Fruit fly (Drosophila melanogaster) whole organism, embryonic: ENCODE measurements around the gene CG43321.

Source experiments
- B-H2 ChIP-seq: fragments of 200-800 bp; sonication (Bioruptor generic); optimal IDR thresholded peaks from 2 replicates; lab custom pipeline; 2018; ENCODE audit warnings: missing biosample characterization, mild to moderate bottlenecking, missing genetic modification characterization
- CG1024 ChIP-seq: fragments of 200-800 bp; sonication (Bioruptor generic); IDR thresholded peaks from 2 replicates; pipeline ENCODE4 v1.3.6; 2022; ENCODE audit warnings: missing biosample characterization, missing genetic modification characterization
- CG11504 ChIP-seq: fragments of 200-800 bp; sonication (Bioruptor generic); optimal IDR thresholded peaks from 3 replicates; lab custom pipeline; 2019; ENCODE audit warnings: missing biosample characterization, mild to moderate bottlenecking, missing genetic modification characterization, moderate library complexity
- CG12236 ChIP-seq: fragments of 200-800 bp; sonication (Bioruptor generic); optimal IDR thresholded peaks from 2 replicates; lab custom pipeline; 2016; ENCODE audit warnings: missing biosample characterization, missing genetic modification characterization
- CG13123 ChIP-seq: fragments of 200-800 bp; sonication (Bioruptor generic); optimal IDR thresholded peaks from 2 replicates; lab custom pipeline; 2016; ENCODE audit warnings: missing biosample characterization, missing genetic modification characterization
- CG13424 ChIP-seq: fragments of 200-800 bp; sonication (Bioruptor generic); optimal IDR thresholded peaks from 2 replicates; lab custom pipeline; 2019; ENCODE audit warnings: missing biosample characterization, mild to moderate bottlenecking, missing genetic modification characterization, moderate library complexity
- CG13775 ChIP-seq: fragments of 200-800 bp; sonication (Bioruptor generic); optimal IDR thresholded peaks from 3 replicates; lab custom pipeline; 2017; ENCODE audit warnings: missing biosample characterization, mild to moderate bottlenecking, missing genetic modification characterization
- CG15479 ChIP-seq: fragments of 200-800 bp; sonication (Bioruptor generic); optimal IDR thresholded peaks from 3 replicates; lab custom pipeline; 2019; ENCODE audit warnings: missing biosample characterization, mild to moderate bottlenecking, missing genetic modification characterization, moderate library complexity
- CG18262 ChIP-seq: fragments of 200-800 bp; optimal IDR thresholded peaks from 3 replicates; lab custom pipeline; 2019; ENCODE audit warnings: missing biosample characterization, mild to moderate bottlenecking, missing genetic modification characterization, moderate library complexity
- CG2875 ChIP-seq: fragments of 200-800 bp; sonication (Bioruptor generic); optimal IDR thresholded peaks from 2 replicates; lab custom pipeline; 2017; ENCODE audit warnings: missing biosample characterization, mild to moderate bottlenecking, missing genetic modification characterization, missing genetic modification reagents
- CG2889 ChIP-seq: fragments of 200-800 bp; sonication (Bioruptor generic); IDR thresholded peaks from 3 replicates; pipeline ENCODE4 v1.3.6; 2022; ENCODE audit warnings: missing biosample characterization, missing genetic modification characterization
- CG3995 ChIP-seq: fragments of 200-800 bp; sonication (Bioruptor generic); optimal IDR thresholded peaks from 3 replicates; lab custom pipeline; 2016; ENCODE audit warnings: missing biosample characterization, missing genetic modification characterization
- CG4360 ChIP-seq: fragments of 200-800 bp; sonication (Bioruptor generic); IDR thresholded peaks from 2 replicates; pipeline ENCODE4 v1.3.6; 2022; ENCODE audit warnings: missing biosample characterization, missing genetic modification characterization
- CG5953 ChIP-seq: fragments of 200-800 bp; sonication (Bioruptor generic); IDR thresholded peaks from 2 replicates; pipeline ENCODE4 v1.3.6; 2022; ENCODE audit warnings: missing biosample characterization, missing genetic modification characterization
- CG6813 ChIP-seq: fragments of 200-800 bp; sonication (Bioruptor generic); optimal IDR thresholded peaks from 2 replicates; lab custom pipeline; 2017; ENCODE audit warnings: missing biosample characterization, missing genetic modification characterization, mild to moderate bottlenecking, moderate library complexity, missing genetic modification reagents
- CG7987 ChIP-seq: fragments of 200-800 bp; sonication (Bioruptor generic); optimal IDR thresholded peaks from 2 replicates; lab custom pipeline; 2018; ENCODE audit warnings: missing biosample characterization, mild to moderate bottlenecking, missing genetic modification characterization, moderate library complexity
- CG9609 ChIP-seq: fragments of 200-800 bp; sonication (Bioruptor generic); optimal IDR thresholded peaks from 3 replicates; lab custom pipeline; 2016; ENCODE audit warnings: missing biosample characterization, missing genetic modification characterization
- Doc3 ChIP-seq: fragments of 200-800 bp; sonication (Bioruptor generic); IDR thresholded peaks from 3 replicates; pipeline ENCODE4 v1.3.6; 2022; ENCODE audit warnings: missing biosample characterization, missing genetic modification characterization; ENCODE audit not compliant: partially characterized antibody
- H15 ChIP-seq: fragments of 200-800 bp; sonication (Bioruptor generic); IDR thresholded peaks from 3 replicates; pipeline ENCODE4 v1.3.6; 2022; ENCODE audit warnings: missing biosample characterization, missing genetic modification characterization
- Hey ChIP-seq: fragments of 200-800 bp; sonication (Bioruptor generic); optimal IDR thresholded peaks from 3 replicates; lab custom pipeline; 2018; ENCODE audit warnings: missing biosample characterization, mild to moderate bottlenecking, missing genetic modification characterization
- Kr ChIP-seq: fragments of 200-800 bp; sonication (Bioruptor generic); optimal IDR thresholded peaks from 2 replicates; lab custom pipeline; 2017; ENCODE audit warnings: missing biosample characterization, mild to moderate bottlenecking, missing genetic modification characterization
- MTF-1 ChIP-seq: fragments of 200-800 bp; sonication (Bioruptor generic); optimal IDR thresholded peaks from 2 replicates; lab custom pipeline; 2018; ENCODE audit warnings: missing biosample characterization, mild to moderate bottlenecking, missing genetic modification characterization, borderline replicate concordance
- NC2β ChIP-seq: fragments of 200-800 bp; sonication (Bioruptor generic); optimal IDR thresholded peaks from 2 replicates; lab custom pipeline; 2016; ENCODE audit warnings: missing biosample characterization, missing genetic modification characterization
- Pdp1 ChIP-seq, 2 experiments: fragments of 200-800 bp; sonication (Bioruptor generic); optimal IDR thresholded peaks; 3 replicates each; lab custom pipeline; 2016; ENCODE audit warnings: missing biosample characterization in 2 of 2, missing genetic modification characterization in 2 of 2, mild to moderate bottlenecking in 1 of 2, moderate library complexity in 1 of 2
- Scr ChIP-seq: fragments of 200-800 bp; sonication (Bioruptor generic); IDR thresholded peaks from 2 replicates; pipeline ENCODE4 v1.3.6; 2022; ENCODE audit warnings: missing biosample characterization, missing genetic modification characterization; ENCODE audit not compliant: partially characterized antibody
- ac ChIP-seq: fragments of 200-800 bp; sonication (Bioruptor generic); optimal IDR thresholded peaks from 3 replicates; lab custom pipeline; 2017; ENCODE audit warnings: missing biosample characterization, mild to moderate bottlenecking, missing genetic modification characterization
- bsh ChIP-seq, 2 experiments: fragments of 200-800 bp; sonication (Bioruptor generic); optimal IDR thresholded peaks; 2 replicates each; lab custom pipeline; 2017 to 2018; ENCODE audit warnings: mild to moderate bottlenecking in 2 of 2, missing biosample characterization in 2 of 2, missing genetic modification characterization in 2 of 2, moderate library complexity in 1 of 2
- cas ChIP-seq: fragments of 200-800 bp; sonication (Bioruptor generic); IDR thresholded peaks from 2 replicates; pipeline ENCODE4 v1.3.6; 2022; ENCODE audit warnings: missing biosample characterization, missing genetic modification characterization
- chif ChIP-seq, 2 experiments: fragments of 200-800 bp; sonication (Bioruptor generic); optimal IDR thresholded peaks; 3 replicates each; lab custom pipeline; 2016; ENCODE audit warnings: missing biosample characterization in 2 of 2, missing genetic modification characterization in 2 of 2
- chinmo ChIP-seq: fragments of 200-800 bp; sonication (Bioruptor generic); IDR thresholded peaks from 4 replicates; pipeline ENCODE4 v1.3.6; 2022; ENCODE audit warnings: missing biosample characterization, missing genetic modification characterization; ENCODE audit not compliant: partially characterized antibody
- crol ChIP-seq: fragments of 200-800 bp; sonication (Bioruptor generic); IDR thresholded peaks from 2 replicates; pipeline ENCODE4 v1.3.6; 2022; ENCODE audit warnings: missing biosample characterization, missing genetic modification characterization
- ems ChIP-seq: fragments of 200-800 bp; sonication (Bioruptor generic); optimal IDR thresholded peaks from 3 replicates; lab custom pipeline; 2016; ENCODE audit warnings: missing biosample characterization, missing genetic modification characterization
- gcm2 ChIP-seq: fragments of 200-800 bp; sonication (Bioruptor generic); optimal IDR thresholded peaks from 2 replicates; lab custom pipeline; 2016; ENCODE audit warnings: missing biosample characterization, missing genetic modification characterization
- gsb-n ChIP-seq: fragments of 200-800 bp; sonication (Bioruptor generic); optimal IDR thresholded peaks from 3 replicates; lab custom pipeline; 2018; ENCODE audit warnings: missing biosample characterization, mild to moderate bottlenecking, missing genetic modification characterization
- jing ChIP-seq: fragments of 200-800 bp; sonication (Bioruptor generic); optimal IDR thresholded peaks from 2 replicates; lab custom pipeline; 2018; ENCODE audit warnings: missing biosample characterization, mild to moderate bottlenecking, missing genetic modification characterization
- lilli ChIP-seq: fragments of 200-800 bp; sonication (Bioruptor generic); optimal IDR thresholded peaks from 3 replicates; lab custom pipeline; 2016; ENCODE audit warnings: missing biosample characterization, missing genetic modification characterization
- lola ChIP-seq, 3 experiments: fragments of >200 bp in 2 of 3; fragments of 200-800 bp in 1 of 3; sonication (Bioruptor generic) in 1 of 3; optimal IDR thresholded peaks; 2 replicates each; lab custom pipeline; 2017 to 2019; ENCODE audit warnings: missing biosample characterization in 3 of 3, missing genetic modification characterization in 3 of 3, mild to moderate bottlenecking in 1 of 3, moderate library complexity in 1 of 3
- otp ChIP-seq: fragments of 200-800 bp; sonication (Bioruptor generic); IDR thresholded peaks from 3 replicates; pipeline ENCODE4, ENCODE4 v1.3.6; 2022; ENCODE audit warnings: missing biosample characterization, missing genetic modification characterization
- pan ChIP-seq, 4 experiments: fragments of >200 bp in 3 of 4; fragments of 200-800 bp in 1 of 4; sonication (Bioruptor generic) in 1 of 4; optimal IDR thresholded peaks in 3 of 4; IDR thresholded peaks in 1 of 4; 2 replicates each; pipeline versions ENCODE4 v1.3.6 to Lab custom; 2017 to 2022; ENCODE audit warnings: missing biosample characterization in 2 of 4, missing genetic modification characterization in 2 of 4, mixed read lengths in 1 of 4
- pros ChIP-seq: fragments of 200-800 bp; sonication (Bioruptor generic); optimal IDR thresholded peaks from 3 replicates; lab custom pipeline; 2019; ENCODE audit warnings: missing biosample characterization, mild to moderate bottlenecking, missing genetic modification characterization, moderate library complexity
- ranshi ChIP-seq: fragments of 200-800 bp; sonication (Bioruptor generic); IDR thresholded peaks from 2 replicates; pipeline ENCODE4 v1.3.6; 2022; ENCODE audit warnings: missing biosample characterization, missing genetic modification characterization
- sim ChIP-seq: fragments of 200-800 bp; sonication (Bioruptor generic); IDR thresholded peaks from 2 replicates; pipeline ENCODE4 v1.3.6; 2022; ENCODE audit warnings: missing biosample characterization, missing genetic modification characterization
- so ChIP-seq: fragments of 200-800 bp; sonication (Bioruptor generic); IDR thresholded peaks from 3 replicates; pipeline ENCODE4 v1.3.6; 2022; ENCODE audit warnings: missing biosample characterization, missing genetic modification characterization
- ssp ChIP-seq: fragments of 200-800 bp; sonication (Bioruptor generic); IDR thresholded peaks from 2 replicates; pipeline ENCODE4 v1.3.6; 2022; ENCODE audit warnings: missing biosample characterization, missing genetic modification characterization
- z ChIP-seq: fragments of 200-800 bp; sonication (Bioruptor generic); IDR thresholded peaks from 3 replicates; pipeline ENCODE4 v1.3.6; 2022; ENCODE audit warnings: missing biosample characterization, missing genetic modification characterization
- zfh1 ChIP-seq: fragments of 200-800 bp; sonication (Bioruptor generic); IDR thresholded peaks from 3 replicates; pipeline ENCODE4 v1.3.6; 2022; ENCODE audit warnings: missing biosample characterization, missing genetic modification characterization

The CG43321 gene

dm6 chr2L:7043039-7043905 is 31.2 kb downstream of the CG43321 start (continued):
- peak in 1 of 2 experiments; percentile 16 for TF ChIP-seq chif (GFP tag; optimal IDR thresholded peaks at IDR 0.05; lab: Kevin White, UChicago)
- no peak for TF ChIP-seq gcm2 (GFP tag; lab: Kevin White, UChicago)
- TF ChIP-seq pan (optimal IDR thresholded peaks at IDR 0.05; lab: Kevin White, UChicago): no peak
- peak in 1 of 2 experiments; percentile 10 for TF ChIP-seq pan (GFP tag; optimal IDR thresholded peaks at IDR 0.05 in 1 of 2, IDR thresholded peaks at IDR 0.05 in 1 of 2)
- TF ChIP-seq CG5953 (GFP tag; lab: Robert Waterston, UW): 0 out of 2 replicates have a peak, but pooled peaks have one; percentile 9
- peak; percentile 6 for TF ChIP-seq CG13775 (GFP tag; lab: Kevin White, UChicago)
- peak; percentile 83 for TF ChIP-seq ac (GFP tag; lab: Kevin White, UChicago)
- TF ChIP-seq jing (GFP tag; lab: Kevin White, UChicago): no peak
- no peak for TF ChIP-seq cas (GFP tag; lab: Robert Waterston, UW)
- no peak for TF ChIP-seq ems (GFP tag; lab: Kevin White, UChicago)
- TF ChIP-seq CG7987: peak; percentile 13
- peak; percentile 54 for TF ChIP-seq gsb-n (tag; lab: Kevin White, UChicago)
- TF ChIP-seq lola (GFP tag; optimal IDR thresholded peaks at IDR 0.05; lab: Kevin White, UChicago): peak in 1 of 3 experiments; percentile 45
- TF ChIP-seq CG15479 (GFP tag; lab: Kevin White, UChicago): peak; percentile 31
- 0 out of 3 replicates have a peak, but pooled peaks have one; percentile 51 for TF ChIP-seq CG2889 (GFP tag; lab: Robert Waterston, UW)
- TF ChIP-seq CG1024: peak; percentile 36; the same call in 1 of the 2 replicates
- peak; percentile 20 for TF ChIP-seq pros (GFP tag; lab: Kevin White, UChicago)
- TF ChIP-seq CG12236 (GFP tag; lab: Kevin White, UChicago): peak; percentile 33
- peak; percentile 76 for TF ChIP-seq CG2875
- peak; percentile 85; the same call in 2 of the 4 replicates for TF ChIP-seq chinmo (GFP tag; lab: Robert Waterston, UW)
- TF ChIP-seq CG3995 (GFP tag; lab: Kevin White, UChicago): no peak
- no peak for TF ChIP-seq crol (GFP tag; lab: Robert Waterston, UW)
- peak; percentile 47 for TF ChIP-seq CG18262
- 0 out of 3 replicates have a peak, but pooled peaks have one; percentile 41 for TF ChIP-seq so (GFP tag; lab: Robert Waterston, UW)
- peak; percentile 29; the same call in 1 of the 2 replicates for TF ChIP-seq CG4360 (GFP tag; lab: Robert Waterston, UW)
- peak; percentile 33 for TF ChIP-seq NC2β
- peak; percentile 21 for TF ChIP-seq CG13424
- peak; percentile 54; the same call in 1 of the 2 replicates for TF ChIP-seq ranshi (GFP tag; lab: Robert Waterston, UW)
- TF ChIP-seq CG6813 (GFP tag; lab: Kevin White, UChicago): peak; percentile 9
- TF ChIP-seq H15 (GFP tag; lab: Robert Waterston, UW): 0 out of 3 replicates have a peak, but pooled peaks have one; percentile 22
- 0 out of 2 replicates have a peak, but pooled peaks have one; percentile 9 for TF ChIP-seq sim (GFP tag; lab: Robert Waterston, UW)
- TF ChIP-seq bsh (GFP tag; optimal IDR thresholded peaks at IDR 0.05; lab: Kevin White, UChicago): peak in 1 of 2 experiments; percentile 76
- peak; percentile 17 for TF ChIP-seq MTF-1
- TF ChIP-seq Doc3 (GFP tag; lab: Robert Waterston, UW): no peak
- TF ChIP-seq Scr (GFP tag; lab: Robert Waterston, UW): peak; percentile 9; the same call in 1 of the 2 replicates
- TF ChIP-seq CG11504 (tag; lab: Kevin White, UChicago): peak; percentile 36
- TF ChIP-seq CG13123: peak; percentile 22
- TF ChIP-seq Hey (tag; lab: Kevin White, UChicago): peak; percentile 30
- TF ChIP-seq z: peak; percentile 65
- no peak for TF ChIP-seq ssp (GFP tag; lab: Robert Waterston, UW)
- peak; percentile 66 for TF ChIP-seq Kr (GFP tag; lab: Kevin White, UChicago)
- TF ChIP-seq Pdp1 (GFP tag; optimal IDR thresholded peaks at IDR 0.05; lab: Kevin White, UChicago): peak; percentile 7 to 94
- peak; percentile 63; the same call in 1 of the 3 replicates for TF ChIP-seq zfh1
- TF ChIP-seq otp (GFP tag; lab: Robert Waterston, UW): peak; percentile 73
- peak; percentile 24 for TF ChIP-seq lilli (GFP tag; lab: Kevin White, UChicago)
- TF ChIP-seq CG9609: peak; percentile 23
- no peak for TF ChIP-seq B-H2 (GFP tag; lab: Kevin White, UChicago)
